Worm (Caenorhabditis elegans) whole organism, young adult: ENCODE results near the gene clec-63.

Experiments
- B0336.3 ChIP-seq: fragments of 200-800 bp; sonication (Bioruptor generic); IDR thresholded peaks from 2 replicates; pipeline ENCODE4 v1.3.6; 2022; ENCODE audit warnings: missing genetic modification characterization, missing compliant biosample characterization
- C06A6.2 ChIP-seq: fragments of 200-800 bp; sonication (Bioruptor generic); conservative IDR thresholded peaks from 2 replicates; pipeline ENCODE4 v1.3.6; 2022; ENCODE audit warnings: missing genetic modification characterization, missing compliant biosample characterization
- D2030.7 ChIP-seq: fragments of 200-800 bp; sonication (Bioruptor generic); IDR thresholded peaks from 2 replicates; pipeline ENCODE4 v1.3.6; 2022; ENCODE audit warnings: missing genetic modification reagents, missing genetic modification characterization, missing compliant biosample characterization
- F23B12.7 ChIP-seq: sonication (generic microtip); optimal IDR thresholded peaks from 2 replicates; lab custom pipeline; 2017; ENCODE audit warnings: missing genetic modification characterization, mild to moderate bottlenecking, missing compliant biosample characterization, antibody characterized with exemption, moderate library complexity; ENCODE audit not compliant: insufficient read depth
- F33H1.4 ChIP-seq: fragments of 200-800 bp; sonication (Bioruptor generic); IDR thresholded peaks from 2 replicates; pipeline ENCODE4 v1.3.6; 2022; ENCODE audit warnings: missing genetic modification reagents, missing genetic modification characterization, missing compliant biosample characterization
- F39B2.1 ChIP-seq: fragments of 200-800 bp; sonication (Bioruptor generic); IDR thresholded peaks from 2 replicates; pipeline ENCODE4 v1.3.6; 2022; ENCODE audit warnings: missing genetic modification reagents, missing genetic modification characterization, missing compliant biosample characterization
- F52B5.7 ChIP-seq: sonication (generic microtip); optimal IDR thresholded peaks from 2 replicates; lab custom pipeline; 2016; ENCODE audit warnings: mild to moderate bottlenecking, missing genetic modification characterization, missing compliant biosample characterization
- F55B11.4 ChIP-seq: sonication (generic microtip); optimal IDR thresholded peaks from 2 replicates; lab custom pipeline; 2016; ENCODE audit warnings: missing compliant biosample characterization, missing genetic modification characterization, borderline replicate concordance; ENCODE audit not compliant: insufficient read depth
- T07F8.4 ChIP-seq: sonication (generic microtip); optimal IDR thresholded peaks from 2 replicates; lab custom pipeline; 2016; ENCODE audit warnings: mild to moderate bottlenecking, missing genetic modification characterization, moderate library complexity, missing compliant biosample characterization
- Y53F4B.3 ChIP-seq: fragments of 200-800 bp; sonication (Bioruptor generic); IDR thresholded peaks from 2 replicates; pipeline ENCODE4 v1.3.6; 2022; ENCODE audit warnings: missing genetic modification reagents, missing genetic modification characterization, missing compliant biosample characterization
- ZK185.1 ChIP-seq: sonication (generic microtip); optimal IDR thresholded peaks from 2 replicates; lab custom pipeline; 2016; ENCODE audit warnings: mild to moderate bottlenecking, missing genetic modification characterization, missing compliant biosample characterization; ENCODE audit not compliant: poor library complexity, severe bottlenecking
- akir-1 ChIP-seq: fragments of 200-800 bp; sonication (Bioruptor generic); optimal IDR thresholded peaks from 2 replicates; lab custom pipeline; 2018; ENCODE audit warnings: mild to moderate bottlenecking, missing genetic modification characterization, moderate library complexity, missing compliant biosample characterization
- ama-1 ChIP-seq, 3 experiments: fragments of 150-350 bp in 1 of 3; sonication (generic microtip) in 2 of 3; optimal IDR thresholded peaks; 2 replicates each; lab custom pipeline; 2014 to 2018; ENCODE audit warnings: missing biosample characterization in 2 of 3, missing genetic modification characterization in 2 of 3, missing genetic modification reagents in 2 of 3
- aptf-2 ChIP-seq: fragments of 200-800 bp; sonication (Bioruptor generic); conservative IDR thresholded peaks from 2 replicates; pipeline ENCODE4 v1.3.6; 2022; ENCODE audit warnings: missing genetic modification reagents, missing genetic modification characterization, missing compliant biosample characterization
- atf-7 ChIP-seq: sonication (generic microtip); optimal IDR thresholded peaks from 2 replicates; lab custom pipeline; 2017; ENCODE audit warnings: mild to moderate bottlenecking, missing genetic modification characterization, missing compliant biosample characterization
- attf-3 ChIP-seq: fragments of 200-800 bp; sonication (Bioruptor generic); conservative IDR thresholded peaks from 2 replicates; pipeline ENCODE4 v1.3.6; 2022; ENCODE audit warnings: missing genetic modification reagents, missing genetic modification characterization, missing compliant biosample characterization
- bed-1 ChIP-seq: fragments of 200-800 bp; sonication (Bioruptor generic); IDR thresholded peaks from 2 replicates; pipeline ENCODE4 v1.3.6; 2022; ENCODE audit warnings: missing genetic modification reagents, missing genetic modification characterization, missing compliant biosample characterization
- ccch-3 ChIP-seq: fragments of 200-800 bp; sonication (Bioruptor generic); optimal IDR thresholded peaks from 2 replicates; lab custom pipeline; 2018; ENCODE audit warnings: mild to moderate bottlenecking, missing genetic modification characterization, missing compliant biosample characterization
- ceh-79 ChIP-seq: sonication (generic microtip); optimal IDR thresholded peaks from 2 replicates; lab custom pipeline; 2017; ENCODE audit warnings: mild to moderate bottlenecking, missing genetic modification characterization, missing compliant biosample characterization
- dpl-1 ChIP-seq: fragments of 150-350 bp; optimal IDR thresholded peaks from 2 replicates; lab custom pipeline; 2014; ENCODE audit warnings: missing biosample characterization, missing genetic modification reagents, missing genetic modification characterization
- efl-1 ChIP-seq: fragments of 150-350 bp; optimal IDR thresholded peaks from 2 replicates; lab custom pipeline; 2014; ENCODE audit warnings: missing biosample characterization, missing genetic modification reagents, missing genetic modification characterization
- ekl-4 ChIP-seq: fragments of 200-800 bp; sonication (Bioruptor generic); IDR thresholded peaks from 2 replicates; pipeline ENCODE4 v1.3.6; 2022; ENCODE audit warnings: missing genetic modification reagents, missing genetic modification characterization, missing compliant biosample characterization
- him-1 ChIP-seq: sonication (generic microtip); optimal IDR thresholded peaks from 2 replicates; lab custom pipeline; 2016; ENCODE audit warnings: missing genotype, missing genetic modification reagents, missing genetic modification characterization, missing compliant biosample characterization
- hlh-12 ChIP-seq: sonication (generic microtip); optimal IDR thresholded peaks from 2 replicates; lab custom pipeline; 2016; ENCODE audit warnings: missing genetic modification characterization, missing compliant biosample characterization
- hlh-26 ChIP-seq: fragments of 200-800 bp; sonication (Bioruptor generic); conservative IDR thresholded peaks from 2 replicates; pipeline ENCODE4 v1.3.6; 2022; ENCODE audit warnings: missing genetic modification reagents, missing genetic modification characterization, missing compliant biosample characterization
- lin-35 ChIP-seq, 3 experiments: fragments of 150-350 bp in 2 of 3; sonication (generic microtip) in 1 of 3; optimal IDR thresholded peaks; 2 replicates each; lab custom pipeline; 2014 to 2018; ENCODE audit warnings: missing biosample characterization in 3 of 3, missing genetic modification characterization in 3 of 3, missing genetic modification reagents in 3 of 3
- lin-54 ChIP-seq: fragments of 200-800 bp; sonication (Bioruptor generic); optimal IDR thresholded peaks from 2 replicates; lab custom pipeline; 2018; ENCODE audit warnings: mild to moderate bottlenecking, missing genetic modification characterization, missing compliant biosample characterization
- lir-1 ChIP-seq: fragments of 200-800 bp; sonication (Bioruptor generic); conservative IDR thresholded peaks from 2 replicates; pipeline ENCODE4 v1.3.6; 2022; ENCODE audit warnings: missing genetic modification reagents, missing genetic modification characterization, missing compliant biosample characterization
- lsy-27 ChIP-seq: sonication (generic microtip); optimal IDR thresholded peaks from 2 replicates; lab custom pipeline; 2017; ENCODE audit warnings: missing genetic modification characterization, mild to moderate bottlenecking, missing compliant biosample characterization, antibody characterized with exemption, missing genotype, borderline replicate concordance; ENCODE audit not compliant: insufficient read depth
- madf-6 ChIP-seq: fragments of 200-800 bp; sonication (Bioruptor generic); IDR thresholded peaks from 2 replicates; pipeline ENCODE4 v1.3.6; 2022; ENCODE audit warnings: missing genetic modification reagents, missing genetic modification characterization, missing compliant biosample characterization
- madf-8 ChIP-seq: fragments of 200-800 bp; sonication (Bioruptor generic); conservative IDR thresholded peaks from 2 replicates; pipeline ENCODE4 v1.3.6; 2022; ENCODE audit warnings: missing genetic modification reagents, missing genetic modification characterization, missing compliant biosample characterization
- mcd-1 ChIP-seq: fragments of 200-800 bp; sonication (Bioruptor generic); IDR thresholded peaks from 2 replicates; pipeline ENCODE4 v1.3.6; 2022; ENCODE audit warnings: missing genetic modification reagents, missing genetic modification characterization, missing compliant biosample characterization
- mxl-1 ChIP-seq: sonication (generic microtip); optimal IDR thresholded peaks from 2 replicates; lab custom pipeline; 2016; ENCODE audit warnings: missing genetic modification characterization, missing compliant biosample characterization
- nhr-179 ChIP-seq: sonication (generic microtip); optimal IDR thresholded peaks from 2 replicates; lab custom pipeline; 2016; ENCODE audit warnings: mild to moderate bottlenecking, missing genetic modification characterization, missing compliant biosample characterization
- nhr-80 ChIP-seq: sonication (generic microtip); optimal IDR thresholded peaks from 2 replicates; lab custom pipeline; 2016; ENCODE audit warnings: missing genetic modification characterization, missing compliant biosample characterization
- pha-4 ChIP-seq: fragments of 150-350 bp; sonication (generic microtip); optimal IDR thresholded peaks from 2 replicates; lab custom pipeline; 2014; ENCODE audit warnings: missing biosample characterization, missing genetic modification reagents, missing genetic modification characterization
- repo-1 ChIP-seq: sonication (generic microtip); optimal IDR thresholded peaks from 2 replicates; lab custom pipeline; 2017; ENCODE audit warnings: mild to moderate bottlenecking, missing genetic modification characterization, missing compliant biosample characterization
- sdz-38 ChIP-seq: sonication (generic microtip); optimal IDR thresholded peaks from 2 replicates; lab custom pipeline; 2016; ENCODE audit warnings: missing genotype, missing genetic modification characterization, missing compliant biosample characterization
- snpc-1.1 ChIP-seq: sonication (generic microtip); optimal IDR thresholded peaks from 2 replicates; lab custom pipeline; 2017; ENCODE audit warnings: missing genetic modification characterization, mild to moderate bottlenecking, missing compliant biosample characterization, antibody characterized with exemption, moderate library complexity, missing genotype, missing genetic modification reagents; ENCODE audit not compliant: insufficient read depth
- snpc-3.4 ChIP-seq: sonication (generic microtip); optimal IDR thresholded peaks from 2 replicates; lab custom pipeline; 2017; ENCODE audit warnings: missing genetic modification characterization, mild to moderate bottlenecking, missing compliant biosample characterization, antibody characterized with exemption, moderate library complexity, missing genotype, missing genetic modification reagents
- unc-130 ChIP-seq: sonication (generic microtip); optimal IDR thresholded peaks from 2 replicates; lab custom pipeline; 2016; ENCODE audit warnings: missing genetic modification reagents, missing genetic modification characterization, missing compliant biosample characterization
- xnd-1 ChIP-seq: sonication (generic microtip); optimal IDR thresholded peaks from 2 replicates; lab custom pipeline; 2016; ENCODE audit warnings: missing genotype, missing genetic modification reagents, missing genetic modification characterization, missing compliant biosample characterization
- zfh-2 ChIP-seq: fragments of 200-800 bp; sonication (Bioruptor generic); conservative IDR thresholded peaks from 2 replicates; pipeline ENCODE4 v1.3.6; 2022; ENCODE audit warnings: missing genetic modification reagents, missing genetic modification characterization, missing compliant biosample characterization
- ztf-28 ChIP-seq: fragments of 200-800 bp; sonication (Bioruptor generic); IDR thresholded peaks from 2 replicates; pipeline ENCODE4 v1.3.6; 2022; ENCODE audit warnings: missing genetic modification reagents, missing genetic modification characterization, missing compliant biosample characterization

clec-63 gene

ce11 chrII:12908779-12909178 is 13.3 kb downstream of the clec-63 start, which contains the start of gene ddn-2:
Gene ddn-2 (plus strand): TSS chrII:12909079.
- no peak for TF ChIP-seq madf-8 (GFP tag; lab: Robert Waterston, UW)
- TF ChIP-seq akir-1: no peak
- TF ChIP-seq, all 124 proteins: peak for 0

ce11 chrII:12914514-12915075 is 19.2 kb downstream of the clec-63 start, which contains the start of gene F35C5.12:
Gene F35C5.12 (minus strand): TSS chrII:12914564.
- TF ChIP-seq lsy-27 (no peak), lin-54 (GFP tag; lab: Kevin White, UChicago) (peak; percentile 86), dpl-1 (GFP tag; lab: Kevin White, UChicago) (peak; percentile 70), efl-1 (peak; percentile 65), ceh-79 (tag; lab: Kevin White, UChicago) (no peak), attf-3 (GFP tag; lab: Robert Waterston, UW) (peak; percentile 63), zfh-2 (GFP tag; lab: Robert Waterston, UW) (no peak), xnd-1 (tag; lab: Kevin White, UChicago) (peak; percentile 5), mcd-1 (GFP tag; lab: Robert Waterston, UW) (peak; percentile 61; the same call in 1 of the 2 replicates), sdz-38 (tag; lab: Kevin White, UChicago) (no peak), unc-130 (GFP tag; lab: Kevin White, UChicago) (peak; percentile 10), F33H1.4 (GFP tag; lab: Robert Waterston, UW) (peak; percentile 52), hlh-12 (tag; lab: Kevin White, UChicago) (no peak), T07F8.4 (tag; lab: Kevin White, UChicago) (no peak), him-1 (tag; lab: Kevin White, UChicago) (peak; percentile 13), ccch-3 (no peak), Y53F4B.3 (GFP tag; lab: Robert Waterston, UW) (no peak), F23B12.7 (tag; lab: Kevin White, UChicago) (no peak), nhr-80 (no peak), F55B11.4 (tag; lab: Kevin White, UChicago) (no peak), bed-1 (GFP tag; lab: Robert Waterston, UW) (no peak), madf-6 (GFP tag; lab: Robert Waterston, UW) (peak; percentile 53), snpc-1.1 (tag; lab: Kevin White, UChicago) (peak; percentile 21), snpc-3.4 (tag; lab: Kevin White, UChicago) (peak; percentile 4), lin-35 (GFP tag; optimal IDR thresholded peaks at IDR 0.05; lab: Kevin White, UChicago) (peak in 1 of 3 experiments; percentile 63), aptf-2 (GFP tag; lab: Robert Waterston, UW) (no peak), D2030.7 (GFP tag; lab: Robert Waterston, UW) (peak; percentile 56)

ce11 chrII:12918960-12919553 is 23.6 kb downstream of the clec-63 start, which contains the start of the genes F58G1.2 and wago-4:
Gene F58G1.2 (minus strand): TSS chrII:12919010.
Gene wago-4 (plus strand): TSS chrII:12919551.
- TF ChIP-seq C06A6.2 (GFP tag; lab: Robert Waterston, UW) (no peak), F55B11.4 (tag; lab: Kevin White, UChicago) (no peak), ZK185.1 (tag; lab: Kevin White, UChicago) (no peak), B0336.3 (GFP tag; lab: Robert Waterston, UW) (no peak), pha-4 (no peak), F52B5.7 (no peak), nhr-179 (no peak), F39B2.1 (GFP tag; lab: Robert Waterston, UW) (no peak), snpc-1.1 (tag; lab: Kevin White, UChicago) (peak; percentile 73), atf-7 (no peak), ztf-28 (0 out of 2 replicates have a peak, but pooled peaks have one; percentile 70), ama-1 (optimal IDR thresholded peaks at IDR 0.05; lab: Kevin White, UChicago) (no peak), ama-1 (GFP tag; optimal IDR thresholded peaks at IDR 0.05; lab: Kevin White, UChicago) (no peak), mcd-1 (GFP tag; lab: Robert Waterston, UW) (peak; percentile 60), repo-1 (no peak), mxl-1 (tag; lab: Kevin White, UChicago) (no peak), lir-1 (GFP tag; lab: Robert Waterston, UW) (no peak), hlh-26 (GFP tag; lab: Robert Waterston, UW) (no peak), ekl-4 (GFP tag; lab: Robert Waterston, UW) (no peak)
